Worm (Caenorhabditis elegans) whole organism, late embryonic: ENCODE measurements around the gene cct-5.
A peak's percentile ranks its signal among the peaks of the same experiment; 100 is the strongest.

Experiments
- C08G9.2 ChIP-seq: sonication (generic microtip); optimal IDR thresholded peaks from 2 replicates; lab custom pipeline; 2016; ENCODE audit warnings: mild to moderate bottlenecking, missing genetic modification characterization, moderate library complexity, missing compliant biosample characterization
- K09A11.1 ChIP-seq: sonication (generic microtip); optimal IDR thresholded peaks from 2 replicates; lab custom pipeline; 2017; ENCODE audit warnings: antibody characterized with exemption, mild to moderate bottlenecking, missing genetic modification characterization, missing compliant biosample characterization; ENCODE audit not compliant: insufficient read depth
- T23F11.4 ChIP-seq: fragments of 200-800 bp; sonication (Bioruptor generic); optimal IDR thresholded peaks from 2 replicates; lab custom pipeline; 2018; ENCODE audit warnings: mild to moderate bottlenecking, missing genetic modification characterization, missing compliant biosample characterization
- ama-1 ChIP-seq: fragments of 150-350 bp; optimal IDR thresholded peaks from 2 replicates; lab custom pipeline; 2014
- ceh-22 ChIP-seq: sonication (generic microtip); optimal IDR thresholded peaks from 2 replicates; lab custom pipeline; 2017; ENCODE audit warnings: missing biosample characterization, missing genetic modification characterization
- ceh-30 ChIP-seq: fragments of 150-350 bp; optimal IDR thresholded peaks from 2 replicates; lab custom pipeline; 2014; ENCODE audit warnings: missing biosample characterization, missing genetic modification characterization
- ceh-31 ChIP-seq: sonication (generic microtip); optimal IDR thresholded peaks from 2 replicates; lab custom pipeline; 2016; ENCODE audit warnings: missing genetic modification characterization, missing compliant biosample characterization
- ceh-34 ChIP-seq: sonication (generic microtip); optimal IDR thresholded peaks from 2 replicates; lab custom pipeline; 2016; ENCODE audit warnings: mild to moderate bottlenecking, missing genetic modification characterization, missing compliant biosample characterization
- ceh-45 ChIP-seq: fragments of 200-800 bp; sonication (Bioruptor generic); IDR thresholded peaks from 2 replicates; pipeline ENCODE4 v1.3.6; 2022; ENCODE audit warnings: missing genetic modification reagents, missing genetic modification characterization, missing compliant biosample characterization
- che-1 ChIP-seq: sonication (generic microtip); optimal IDR thresholded peaks from 2 replicates; lab custom pipeline; 2016; ENCODE audit warnings: mild to moderate bottlenecking, missing genetic modification characterization, missing compliant biosample characterization
- dve-1 ChIP-seq: sonication (generic microtip); optimal IDR thresholded peaks from 2 replicates; lab custom pipeline; 2017; ENCODE audit warnings: antibody characterized with exemption, mild to moderate bottlenecking, missing genetic modification characterization, missing compliant biosample characterization
- elt-2 ChIP-seq: sonication (generic microtip); optimal IDR thresholded peaks from 2 replicates; lab custom pipeline; 2016; ENCODE audit warnings: missing genetic modification reagents, missing genetic modification characterization, missing compliant biosample characterization
- elt-4 ChIP-seq: sonication (generic microtip); optimal IDR thresholded peaks from 2 replicates; lab custom pipeline; 2016; ENCODE audit warnings: missing genetic modification characterization, missing compliant biosample characterization
- fax-1 ChIP-seq: sonication (generic microtip); optimal IDR thresholded peaks from 2 replicates; lab custom pipeline; 2016; ENCODE audit warnings: missing genotype, missing genetic modification characterization, missing compliant biosample characterization
- fkh-6 ChIP-seq: sonication (generic microtip); optimal IDR thresholded peaks from 2 replicates; lab custom pipeline; 2016; ENCODE audit warnings: missing genetic modification characterization, missing compliant biosample characterization
- hlh-13 ChIP-seq: fragments of 200-800 bp; sonication (Bioruptor generic); optimal IDR thresholded peaks from 2 replicates; lab custom pipeline; 2018; ENCODE audit warnings: mild to moderate bottlenecking, missing genetic modification characterization, missing compliant biosample characterization
- hlh-30 ChIP-seq: sonication (generic microtip); optimal IDR thresholded peaks from 2 replicates; lab custom pipeline; 2017; ENCODE audit warnings: antibody characterized with exemption, missing genetic modification characterization, missing compliant biosample characterization; ENCODE audit not compliant: insufficient read depth
- hlh-8 ChIP-seq: sonication (generic microtip); optimal IDR thresholded peaks from 2 replicates; lab custom pipeline; 2016; ENCODE audit warnings: missing genotype, missing genetic modification characterization, missing compliant biosample characterization
- lim-6 ChIP-seq: sonication (generic microtip); optimal IDR thresholded peaks from 2 replicates; lab custom pipeline; 2016; ENCODE audit warnings: missing genetic modification characterization, missing compliant biosample characterization
- madf-2 ChIP-seq: sonication (generic microtip); optimal IDR thresholded peaks from 2 replicates; lab custom pipeline; 2017; ENCODE audit warnings: missing genetic modification characterization, missing compliant biosample characterization
- mec-3 ChIP-seq: sonication (generic microtip); optimal IDR thresholded peaks from 2 replicates; lab custom pipeline; 2016; ENCODE audit warnings: borderline replicate concordance, missing genetic modification characterization, missing compliant biosample characterization
- nfya-1 ChIP-seq: sonication (generic microtip); optimal IDR thresholded peaks from 2 replicates; lab custom pipeline; 2017; ENCODE audit warnings: missing genetic modification characterization, mild to moderate bottlenecking, missing compliant biosample characterization, antibody characterized with exemption, moderate library complexity
- nhr-11 ChIP-seq: fragments of 150-350 bp; optimal IDR thresholded peaks from 2 replicates; lab custom pipeline; 2014; ENCODE audit warnings: missing biosample characterization, missing genetic modification characterization
- pat-9 ChIP-seq: fragments of 200-800 bp; sonication (Bioruptor generic); optimal IDR thresholded peaks from 2 replicates; lab custom pipeline; 2018; ENCODE audit warnings: mild to moderate bottlenecking, missing genetic modification characterization, moderate library complexity, missing compliant biosample characterization
- pax-1 ChIP-seq: fragments of 150-350 bp; optimal IDR thresholded peaks from 2 replicates; lab custom pipeline; 2014; ENCODE audit warnings: missing biosample characterization, missing genetic modification characterization
- pha-4 ChIP-seq: fragments of 150-350 bp; optimal IDR thresholded peaks from 2 replicates; lab custom pipeline; 2018; ENCODE audit warnings: missing biosample characterization, missing genetic modification reagents, missing genetic modification characterization
- pqm-1 ChIP-seq: sonication (generic microtip); optimal IDR thresholded peaks from 2 replicates; lab custom pipeline; 2016; ENCODE audit warnings: missing genetic modification characterization, missing compliant biosample characterization
- ref-2 ChIP-seq: sonication (generic microtip); optimal IDR thresholded peaks from 2 replicates; lab custom pipeline; 2016; ENCODE audit warnings: missing genetic modification characterization, missing compliant biosample characterization
- rnt-1 ChIP-seq: sonication (generic microtip); optimal IDR thresholded peaks from 2 replicates; lab custom pipeline; 2016; ENCODE audit warnings: missing genetic modification characterization, missing compliant biosample characterization
- sox-2 ChIP-seq: fragments of 200-800 bp; sonication (Bioruptor generic); IDR thresholded peaks from 2 replicates; pipeline ENCODE4 v1.3.6; 2022; ENCODE audit warnings: missing genetic modification reagents, missing genetic modification characterization, missing compliant biosample characterization
- sox-4 ChIP-seq: sonication (generic microtip); optimal IDR thresholded peaks from 2 replicates; lab custom pipeline; 2017; ENCODE audit warnings: mild to moderate bottlenecking, missing genetic modification characterization, inconsistent platforms, missing compliant biosample characterization
- unc-3 ChIP-seq, 2 experiments: fragments of 200-800 bp in 1 of 2; sonication (Bioruptor generic) in 1 of 2; sonication (generic microtip) in 1 of 2; conservative IDR thresholded peaks in 1 of 2; optimal IDR thresholded peaks in 1 of 2; 2 replicates each; pipeline versions ENCODE4 v1.3.6 to Lab custom; 2016 to 2022; ENCODE audit warnings: missing compliant biosample characterization in 2 of 2, missing genetic modification characterization in 2 of 2, missing genetic modification reagents in 1 of 2
- unc-42 ChIP-seq: sonication (generic microtip); optimal IDR thresholded peaks from 2 replicates; lab custom pipeline; 2016; ENCODE audit warnings: missing genotype, missing genetic modification characterization, missing compliant biosample characterization
- unc-86 ChIP-seq: sonication (generic microtip); optimal IDR thresholded peaks from 2 replicates; lab custom pipeline; 2016; ENCODE audit warnings: missing genetic modification characterization, missing compliant biosample characterization

cct-5 gene

ce11 chrIII:4508064-4508905 is at the start of gene cct-5, which contains the start of gene F25F2.1:
TSS of gene cct-5 (minus strand) at chrIII:4508114.
TSS of gene F25F2.1 (plus strand) at chrIII:4508855.
- TF ChIP-seq sox-2 (GFP tag; lab: Robert Waterston, UW): no peak
- no peak for TF ChIP-seq C08G9.2
- no peak for TF ChIP-seq ceh-30
- TF ChIP-seq pha-4: no peak
- TF ChIP-seq unc-86: no peak
- TF ChIP-seq nfya-1 (tag; lab: Kevin White, UChicago): peak; percentile 60
- peak; percentile 40 for TF ChIP-seq hlh-30 (tag; lab: Kevin White, UChicago)
- TF ChIP-seq K09A11.1 (tag; lab: Kevin White, UChicago): peak; percentile 0
- TF ChIP-seq nhr-11 (tag; lab: Kevin White, UChicago): no peak
- TF ChIP-seq pat-9 (tag; lab: Kevin White, UChicago): peak; percentile 32
- TF ChIP-seq fkh-6: no peak
- no peak for TF ChIP-seq lim-6 (tag; lab: Kevin White, UChicago)
- TF ChIP-seq sox-4 (tag; lab: Kevin White, UChicago): no peak
- TF ChIP-seq madf-2 (tag; lab: Kevin White, UChicago): no peak
- TF ChIP-seq rnt-1 (tag; lab: Kevin White, UChicago): peak; percentile 38
- no peak for TF ChIP-seq ceh-45 (GFP tag; lab: Robert Waterston, UW)
- no peak for TF ChIP-seq dve-1 (tag; lab: Kevin White, UChicago)
- TF ChIP-seq hlh-13 (GFP tag; lab: Kevin White, UChicago): no peak
- TF ChIP-seq ceh-31 (tag; lab: Kevin White, UChicago): peak; percentile 4
- no peak for TF ChIP-seq ceh-34 (tag; lab: Kevin White, UChicago)
- peak; percentile 2 for TF ChIP-seq pax-1 (tag; lab: Kevin White, UChicago)
- no peak for TF ChIP-seq unc-3 (GFP tag; conservative IDR thresholded peaks at IDR 0.05; lab: Robert Waterston, UW)
- no peak for TF ChIP-seq unc-3 (tag; optimal IDR thresholded peaks at IDR 0.05; lab: Kevin White, UChicago)

DNA sequence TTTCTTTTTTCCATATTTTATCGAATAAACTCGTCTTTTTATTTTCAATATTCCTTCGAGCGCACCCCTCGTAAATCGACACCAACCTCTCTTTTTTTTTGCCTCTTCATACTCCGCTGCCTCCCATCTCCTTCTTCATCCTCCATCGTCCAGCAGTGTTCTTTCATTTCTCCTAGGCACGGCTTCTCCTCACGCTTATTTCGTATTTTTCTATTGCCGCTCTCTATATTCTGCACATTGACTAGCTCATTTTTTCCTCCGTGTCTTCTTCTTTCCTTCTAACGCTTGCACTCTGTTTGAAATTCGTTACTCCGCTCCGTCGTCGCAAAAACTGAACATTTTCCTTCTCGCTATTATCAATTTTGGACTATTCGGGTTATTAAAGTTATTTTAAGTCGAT is 47.4 kb upstream of the cct-5 start:
- TF ChIP-seq ceh-45 (GFP tag; lab: Robert Waterston, UW) (no peak), unc-42 (tag; lab: Kevin White, UChicago) (peak; percentile 33)

DNA sequence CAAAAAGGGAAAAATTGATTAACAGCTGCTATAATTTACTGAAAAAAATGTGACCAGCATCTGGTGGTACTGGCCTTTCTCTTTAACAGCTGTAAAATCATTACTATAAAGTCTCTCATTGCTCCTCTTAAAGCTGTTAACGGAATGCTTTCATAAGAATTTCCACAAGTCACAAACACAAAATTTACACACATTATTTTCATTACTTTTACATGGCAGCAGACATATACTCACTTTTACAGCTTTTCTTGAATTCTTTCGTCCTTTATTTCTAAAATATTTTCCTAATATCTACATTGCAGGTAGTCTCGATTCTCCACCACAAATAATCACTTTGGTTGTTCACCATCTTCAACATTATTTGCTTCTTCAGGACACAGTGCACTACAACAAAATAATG is 45.4 kb upstream of the cct-5 start, which contains the start of gene imph-1:
TSS of gene imph-1 (plus strand) at position 301 of the 400 bp plus-strand sequence.
- TF ChIP-seq mec-3 (tag; lab: Kevin White, UChicago) (no peak), madf-2 (tag; lab: Kevin White, UChicago) (no peak), elt-4 (tag; lab: Kevin White, UChicago) (no peak), ceh-34 (tag; lab: Kevin White, UChicago) (no peak), pat-9 (tag; lab: Kevin White, UChicago) (no peak), ref-2 (tag; lab: Kevin White, UChicago) (no peak), hlh-8 (tag; lab: Kevin White, UChicago) (no peak), hlh-13 (GFP tag; lab: Kevin White, UChicago) (no peak), ama-1 (lab: Kevin White, UChicago) (no peak), pqm-1 (tag; lab: Kevin White, UChicago) (no peak), che-1 (tag; lab: Kevin White, UChicago) (no peak), ceh-30 (no peak), T23F11.4 (GFP tag; lab: Kevin White, UChicago) (no peak), ceh-22 (tag; lab: Kevin White, UChicago) (no peak), dve-1 (tag; lab: Kevin White, UChicago) (no peak), fax-1 (tag; lab: Kevin White, UChicago) (no peak)
- TF ChIP-seq, all 69 proteins: peak for 0

DNA sequence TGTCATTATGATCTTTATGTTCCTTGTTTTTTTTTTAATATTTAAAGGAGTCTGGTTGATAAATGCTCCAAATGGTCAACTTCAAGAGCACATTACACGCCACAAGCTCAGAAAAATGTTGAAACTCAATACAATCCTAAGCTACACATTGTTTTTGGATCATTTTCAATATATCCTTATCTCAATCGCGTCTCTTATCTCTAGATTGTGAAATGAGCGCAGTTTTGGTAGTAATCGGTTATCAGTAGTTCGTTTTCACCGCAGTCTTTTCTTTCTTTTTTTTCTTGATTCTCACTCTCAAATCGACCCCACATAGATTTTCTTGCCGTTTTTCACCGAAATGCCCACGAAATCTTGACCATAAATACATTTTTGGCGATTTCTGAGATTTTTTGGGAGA is 45.0 kb upstream of the cct-5 start:
- peak; percentile 55 for TF ChIP-seq elt-2 (tag; lab: Kevin White, UChicago)
- TF ChIP-seq unc-3 (GFP tag; conservative IDR thresholded peaks at IDR 0.05; lab: Robert Waterston, UW): no peak
- no peak for TF ChIP-seq unc-3 (tag; optimal IDR thresholded peaks at IDR 0.05; lab: Kevin White, UChicago)
